Worm (Caenorhabditis elegans): ENCODE measurements around the gene sec-20.

sec-20 gene

DNA sequence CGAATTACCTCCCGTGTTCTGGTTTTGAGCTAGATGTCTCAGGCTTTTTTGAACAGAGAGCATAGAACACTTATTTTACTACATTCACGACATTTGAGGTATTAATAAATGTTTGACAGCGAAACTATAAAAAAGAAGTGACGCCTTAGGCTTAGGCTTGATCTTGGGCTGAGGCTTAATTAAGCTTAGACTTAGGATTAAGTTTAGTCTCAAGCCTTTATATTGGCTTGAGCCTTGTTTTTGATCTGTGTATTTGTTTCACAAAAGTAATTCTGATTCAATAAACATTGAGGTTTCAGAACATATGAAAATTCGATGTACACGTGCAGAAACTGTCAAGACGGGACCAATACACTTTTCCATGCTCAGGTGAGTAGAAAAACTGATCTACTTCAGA lies 17.8 kb downstream of the sec-20 start, which contains the start of gene klp-20:
klp-20 (plus strand) TSS at position 298 of the 397 bp plus-strand sequence.
- no peak for TF ChIP-seq tbx-37 (GFP tag; conservative IDR thresholded peaks at IDR 0.05)
- TF ChIP-seq F13C5.2 (tag; optimal IDR thresholded peaks at IDR 0.05), result no peak
- no peak for TF ChIP-seq hmg-4 (GFP tag; optimal IDR thresholded peaks at IDR 0.05)

ce11 chrIII:211387-211786 lies 19.5 kb downstream of the sec-20 start:
- no peak for TF ChIP-seq B0310.2 (tag; optimal IDR thresholded peaks at IDR 0.05)
- TF ChIP-seq tra-4 (tag; optimal IDR thresholded peaks at IDR 0.05), result no peak
- TF ChIP-seq F13C5.2 (tag; optimal IDR thresholded peaks at IDR 0.05), result no peak
- TF ChIP-seq ets-7 (tag; optimal IDR thresholded peaks at IDR 0.05), result no peak
- TF ChIP-seq hmbx-1 (tag; optimal IDR thresholded peaks at IDR 0.05), result no peak
- TF ChIP-seq ceh-13 (GFP tag; optimal IDR thresholded peaks at IDR 0.05), result no peak
- no peak for TF ChIP-seq tbx-11 (GFP tag; IDR thresholded peaks at IDR 0.05)
- TF ChIP-seq ama-1 (optimal IDR thresholded peaks at IDR 0.05), result no peak
- TF ChIP-seq hmg-4 (GFP tag; optimal IDR thresholded peaks at IDR 0.05), result no peak

ce11 chrIII:220368-220767 lies 28.5 kb downstream of the sec-20 start:
- TF ChIP-seq pes-1 (GFP tag; IDR thresholded peaks at IDR 0.05), result no peak
- no peak for TF ChIP-seq hmg-4 (GFP tag; optimal IDR thresholded peaks at IDR 0.05)
- no peak for TF ChIP-seq ceh-13 (GFP tag; optimal IDR thresholded peaks at IDR 0.05)
- no peak for TF ChIP-seq tbx-11 (GFP tag; IDR thresholded peaks at IDR 0.05)
- no peak for TF ChIP-seq ets-7 (tag; optimal IDR thresholded peaks at IDR 0.05)
- no peak for TF ChIP-seq B0310.2 (tag; optimal IDR thresholded peaks at IDR 0.05)
- TF ChIP-seq hmbx-1 (tag; optimal IDR thresholded peaks at IDR 0.05), result no peak
- TF ChIP-seq ama-1 (optimal IDR thresholded peaks at IDR 0.05), result no peak
- no peak for TF ChIP-seq F13C5.2 (tag; optimal IDR thresholded peaks at IDR 0.05)
- TF ChIP-seq tbx-37 (GFP tag; conservative IDR thresholded peaks at IDR 0.05), result no peak
- no peak for TF ChIP-seq sea-1 (GFP tag; conservative IDR thresholded peaks at IDR 0.05)
- no peak for TF ChIP-seq aly-1 (tag; optimal IDR thresholded peaks at IDR 0.05)
- TF ChIP-seq ceh-36 (tag; optimal IDR thresholded peaks at IDR 0.05), result no peak
- no peak for TF ChIP-seq scrt-1 (GFP tag; IDR thresholded peaks at IDR 0.05)
- TF ChIP-seq tra-4 (tag; optimal IDR thresholded peaks at IDR 0.05), result no peak
- no peak for TF ChIP-seq hnd-1 (tag; optimal IDR thresholded peaks at IDR 0.05)
- TF ChIP-seq flt-1 (GFP tag; IDR thresholded peaks at IDR 0.05), result no peak

DNA sequence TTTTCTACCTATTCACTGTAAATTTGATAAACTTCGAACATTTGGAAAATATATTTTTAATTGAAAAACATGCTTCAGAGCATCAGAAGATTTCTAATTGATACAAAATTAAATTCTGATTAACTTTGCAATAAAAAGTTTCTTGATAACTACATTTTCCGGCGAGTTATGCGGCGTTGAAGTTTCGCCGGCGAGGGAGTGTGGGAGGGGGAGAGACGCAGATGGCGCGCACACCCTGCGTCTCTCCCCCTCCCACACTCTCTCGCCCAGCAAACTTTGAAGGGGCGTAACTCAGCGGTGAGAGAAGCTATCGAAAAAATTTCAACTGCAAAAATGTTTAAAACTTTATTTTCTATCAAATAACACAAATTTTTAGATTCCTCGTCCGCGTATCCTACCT lies 30.6 kb downstream of the sec-20 start:
- no peak for TF ChIP-seq tbx-11 (GFP tag; IDR thresholded peaks at IDR 0.05)
- TF ChIP-seq aly-1 (tag; optimal IDR thresholded peaks at IDR 0.05), result no peak
- no peak for TF ChIP-seq sea-1 (GFP tag; conservative IDR thresholded peaks at IDR 0.05)
- no peak for TF ChIP-seq hnd-1 (tag; optimal IDR thresholded peaks at IDR 0.05)
- no peak for TF ChIP-seq hmbx-1 (tag; optimal IDR thresholded peaks at IDR 0.05)
- TF ChIP-seq pes-1 (GFP tag; IDR thresholded peaks at IDR 0.05), result no peak
- TF ChIP-seq tbx-37 (GFP tag; conservative IDR thresholded peaks at IDR 0.05), result no peak
- TF ChIP-seq F13C5.2 (tag; optimal IDR thresholded peaks at IDR 0.05), result no peak
- no peak for TF ChIP-seq tra-4 (tag; optimal IDR thresholded peaks at IDR 0.05)
- TF ChIP-seq ama-1 (optimal IDR thresholded peaks at IDR 0.05), result no peak
- TF ChIP-seq scrt-1 (GFP tag; IDR thresholded peaks at IDR 0.05), result no peak
- no peak for TF ChIP-seq B0310.2 (tag; optimal IDR thresholded peaks at IDR 0.05)
- TF ChIP-seq ceh-13 (GFP tag; optimal IDR thresholded peaks at IDR 0.05), result no peak
- TF ChIP-seq flt-1 (GFP tag; IDR thresholded peaks at IDR 0.05), result no peak

DNA sequence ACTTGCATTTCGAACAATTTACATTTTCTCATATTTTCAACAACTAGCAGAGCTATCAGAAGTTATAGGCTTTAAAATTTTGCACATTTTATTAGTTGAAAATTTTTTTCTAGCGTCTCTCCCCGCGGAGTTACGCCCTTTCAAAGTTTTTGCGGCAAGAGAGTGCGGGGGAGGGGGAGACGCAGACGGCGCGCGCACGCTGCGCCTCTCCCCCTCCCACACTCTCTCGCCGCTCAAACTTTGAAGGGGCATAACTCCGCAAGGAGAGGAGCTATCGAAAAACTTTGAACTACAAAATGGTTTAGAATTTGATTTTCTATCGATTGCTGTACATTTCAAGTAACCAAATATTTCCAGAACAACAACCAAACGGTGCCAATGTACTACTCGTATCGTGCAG lies 35.1 kb downstream of the sec-20 start:
- peak; percentile 45; the same call in 1 of the 2 replicates for TF ChIP-seq pes-1 (GFP tag; IDR thresholded peaks at IDR 0.05)
- no peak for TF ChIP-seq hmbx-1 (tag; optimal IDR thresholded peaks at IDR 0.05)
- TF ChIP-seq hnd-1 (tag; optimal IDR thresholded peaks at IDR 0.05), result no peak

ce11 chrIII:230129-230528 lies 38.2 kb downstream of the sec-20 start, which contains the start of gene hpo-38:
Gene hpo-38, plus strand, starts transcription at chrIII:230429.
- no peak for TF ChIP-seq sea-1 (GFP tag; conservative IDR thresholded peaks at IDR 0.05)
- no peak for TF ChIP-seq tbx-37 (GFP tag; conservative IDR thresholded peaks at IDR 0.05)
- no peak for TF ChIP-seq ceh-13 (GFP tag; optimal IDR thresholded peaks at IDR 0.05)
- TF ChIP-seq ets-7 (tag; optimal IDR thresholded peaks at IDR 0.05), result no peak
- TF ChIP-seq ceh-36 (tag; optimal IDR thresholded peaks at IDR 0.05), result no peak
- no peak for TF ChIP-seq pes-1 (GFP tag; IDR thresholded peaks at IDR 0.05)
- TF ChIP-seq hmbx-1 (tag; optimal IDR thresholded peaks at IDR 0.05), result no peak
- no peak for TF ChIP-seq flt-1 (GFP tag; IDR thresholded peaks at IDR 0.05)
- TF ChIP-seq B0310.2 (tag; optimal IDR thresholded peaks at IDR 0.05), result no peak
- no peak for TF ChIP-seq hmg-4 (GFP tag; optimal IDR thresholded peaks at IDR 0.05)
- TF ChIP-seq ama-1 (optimal IDR thresholded peaks at IDR 0.05), result no peak
- TF ChIP-seq F13C5.2 (tag; optimal IDR thresholded peaks at IDR 0.05), result no peak
- TF ChIP-seq aly-1 (tag; optimal IDR thresholded peaks at IDR 0.05), result no peak

- TF ChIP-seq scrt-1 (GFP tag; IDR thresholded peaks at IDR 0.05), result peak; percentile 21; the same call in 1 of the 2 replicates
- 0 out of 2 replicates have a peak, but pooled peaks have one; percentile 23 for TF ChIP-seq pes-1 (GFP tag; IDR thresholded peaks at IDR 0.05)
Observed at ce11 chrIII:232918-233317, 41.0 kb downstream of the sec-20 start.

DNA sequence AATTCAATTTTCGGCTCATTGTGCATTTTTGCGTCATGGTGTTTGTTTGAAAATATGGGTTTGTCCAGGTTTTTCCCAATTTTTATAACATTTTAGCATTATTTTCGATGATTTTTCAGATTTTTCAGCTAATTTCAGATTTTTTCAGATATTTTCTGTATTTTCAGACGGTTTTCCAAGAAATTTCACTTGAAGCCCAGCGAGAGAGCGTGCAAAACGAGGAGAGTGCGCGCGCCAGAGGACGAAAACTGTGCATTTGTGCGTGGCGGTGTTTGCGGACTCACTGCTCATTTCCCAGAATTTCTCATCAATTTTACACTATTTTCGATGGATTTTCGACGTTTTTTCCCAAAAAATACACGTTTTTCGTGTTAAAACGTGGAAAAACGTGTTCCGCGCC lies 43.2 kb downstream of the sec-20 start:
- TF ChIP-seq flt-1 (GFP tag; IDR thresholded peaks at IDR 0.05) (no peak), ama-1 (optimal IDR thresholded peaks at IDR 0.05) (peak; percentile 55), pes-1 (GFP tag; IDR thresholded peaks at IDR 0.05) (0 out of 2 replicates have a peak, but pooled peaks have one; percentile 28), ets-7 (tag; optimal IDR thresholded peaks at IDR 0.05) (no peak), F13C5.2 (tag; optimal IDR thresholded peaks at IDR 0.05) (peak; percentile 76)

DNA sequence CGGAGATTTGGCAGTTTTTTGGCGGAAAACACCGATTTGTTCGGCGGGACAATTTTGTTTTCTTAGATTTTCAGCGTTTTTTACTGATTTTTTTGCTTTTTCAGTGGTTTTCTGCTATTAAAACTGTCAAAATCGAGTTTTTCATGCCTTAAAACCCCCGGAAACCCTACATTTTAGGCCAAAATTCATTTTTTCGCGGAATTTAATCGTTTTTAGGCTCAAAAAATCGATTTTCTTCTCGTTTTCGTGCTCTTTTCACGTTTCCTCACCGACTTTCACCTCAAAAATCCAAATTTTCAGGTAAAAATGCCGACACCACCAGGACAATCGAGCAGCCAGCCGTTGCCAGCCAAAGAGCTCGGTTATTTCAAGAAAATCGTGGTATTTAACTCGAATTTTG lies 43.6 kb downstream of the sec-20 start, which contains the start of gene hpo-29:
hpo-29 (plus strand) TSS at position 301 of the 400 bp plus-strand sequence.
- TF ChIP-seq F13C5.2 (tag; optimal IDR thresholded peaks at IDR 0.05) (no peak), flt-1 (GFP tag; IDR thresholded peaks at IDR 0.05) (no peak), B0310.2 (tag; optimal IDR thresholded peaks at IDR 0.05) (no peak), tbx-37 (GFP tag; conservative IDR thresholded peaks at IDR 0.05) (no peak), hmg-4 (GFP tag; optimal IDR thresholded peaks at IDR 0.05) (no peak), pes-1 (GFP tag; IDR thresholded peaks at IDR 0.05) (no peak), sea-1 (GFP tag; conservative IDR thresholded peaks at IDR 0.05) (no peak), ceh-13 (GFP tag; optimal IDR thresholded peaks at IDR 0.05) (no peak), ama-1 (optimal IDR thresholded peaks at IDR 0.05) (no peak), hmbx-1 (tag; optimal IDR thresholded peaks at IDR 0.05) (no peak), hnd-1 (tag; optimal IDR thresholded peaks at IDR 0.05) (no peak), ets-7 (tag; optimal IDR thresholded peaks at IDR 0.05) (no peak), tbx-11 (GFP tag; IDR thresholded peaks at IDR 0.05) (no peak), tra-4 (tag; optimal IDR thresholded peaks at IDR 0.05) (no peak), scrt-1 (GFP tag; IDR thresholded peaks at IDR 0.05) (no peak), aly-1 (tag; optimal IDR thresholded peaks at IDR 0.05) (no peak), ceh-36 (tag; optimal IDR thresholded peaks at IDR 0.05) (no peak)
